Fruit fly (Drosophila melanogaster): Measurements from ENCODE around the gene NfI.

DNA sequence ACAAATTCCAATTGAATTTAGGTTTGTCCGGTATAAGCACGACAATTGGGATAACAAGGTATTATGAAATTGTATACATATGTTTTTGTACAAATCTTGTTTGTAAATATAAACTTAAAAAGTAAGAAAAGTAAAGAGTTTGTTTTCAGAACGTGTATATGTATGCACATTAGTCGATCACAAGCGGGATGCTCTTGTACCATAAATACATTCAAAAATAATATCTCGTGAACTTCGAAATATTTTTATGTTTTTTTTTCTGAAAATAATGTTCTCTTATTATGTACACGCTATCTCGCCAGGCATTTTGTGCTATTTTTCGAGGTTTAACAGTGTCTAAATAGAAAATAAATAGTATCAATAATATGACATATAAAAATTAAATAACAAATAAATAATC is 21.5 kb downstream of the NfI start, which contains the start of gene RhoGAP102A:
- TF ChIP-seq CG17806 (tag; optimal IDR thresholded peaks at IDR 0.05) (no peak), EcR (GFP tag; optimal IDR thresholded peaks at IDR 0.05) (no peak), CG12605 (GFP tag; IDR thresholded peaks at IDR 0.05) (no peak), gl (tag; optimal IDR thresholded peaks at IDR 0.05) (no peak), CG13204 (GFP tag; optimal IDR thresholded peaks at IDR 0.05) (no peak), rn (GFP tag; IDR thresholded peaks at IDR 0.05) (no peak), CG32121 (GFP tag; IDR thresholded peaks at IDR 0.05) (no peak), Pif1A (GFP tag; optimal IDR thresholded peaks at IDR 0.05) (no peak), CG8301 (tag; optimal IDR thresholded peaks at IDR 0.05) (no peak), Snoo (tag; optimal IDR thresholded peaks at IDR 0.05) (no peak), CG8159 (tag; optimal IDR thresholded peaks at IDR 0.05) (no peak)

Data from whole organism, pupa.